Fruit fly (Drosophila melanogaster) whole organism, embryonic: Measurements from ENCODE around the gene SrpRbeta.

Experiments used
- Abd-B ChIP-seq: fragments of 200-800 bp; sonication (Bioruptor generic); optimal IDR thresholded peaks from 2 replicates; lab custom pipeline; 2018; ENCODE audit warnings: missing biosample characterization, mild to moderate bottlenecking, missing genetic modification characterization, moderate library complexity
- Aef1 ChIP-seq: fragments of 200-800 bp; sonication (Bioruptor generic); IDR thresholded peaks from 3 replicates; pipeline ENCODE4 v1.3.6; 2022; ENCODE audit warnings: missing biosample characterization, missing genetic modification characterization
- CG11247 ChIP-seq: fragments of 200-800 bp; sonication (Bioruptor generic); IDR thresholded peaks from 2 replicates; pipeline ENCODE4 v1.3.6; 2022; ENCODE audit warnings: missing biosample characterization, missing genetic modification characterization
- CG11504 ChIP-seq: fragments of 200-800 bp; sonication (Bioruptor generic); optimal IDR thresholded peaks from 3 replicates; lab custom pipeline; 2019; ENCODE audit warnings: missing biosample characterization, mild to moderate bottlenecking, missing genetic modification characterization, moderate library complexity
- CG12155 ChIP-seq: fragments of 200-800 bp; sonication (Bioruptor generic); optimal IDR thresholded peaks from 3 replicates; lab custom pipeline; 2016; ENCODE audit warnings: missing biosample characterization, missing genetic modification characterization
- CG14667 ChIP-seq: fragments of 200-800 bp; sonication (Bioruptor generic); IDR thresholded peaks from 2 replicates; pipeline ENCODE4 v1.3.6; 2022; ENCODE audit warnings: missing biosample characterization, missing genetic modification characterization
- CG15696 ChIP-seq: fragments of 200-800 bp; sonication (Bioruptor generic); optimal IDR thresholded peaks from 2 replicates; lab custom pipeline; 2019; ENCODE audit warnings: missing biosample characterization, mild to moderate bottlenecking, missing genetic modification characterization, moderate library complexity
- CG1603 ChIP-seq: fragments of 200-800 bp; sonication (Bioruptor generic); optimal IDR thresholded peaks from 2 replicates; lab custom pipeline; 2019; ENCODE audit warnings: missing biosample characterization, mild to moderate bottlenecking, missing genetic modification characterization, moderate library complexity
- CG17328 ChIP-seq: fragments of 200-800 bp; sonication (Bioruptor generic); IDR thresholded peaks from 2 replicates; pipeline ENCODE4 v1.3.6; 2022; ENCODE audit warnings: missing biosample characterization, missing genetic modification characterization
- CG17359 ChIP-seq: fragments of 200-800 bp; sonication (Bioruptor generic); optimal IDR thresholded peaks from 3 replicates; lab custom pipeline; 2018; ENCODE audit warnings: missing biosample characterization, mild to moderate bottlenecking, missing genetic modification characterization, moderate library complexity
- CG2678 ChIP-seq: fragments of 200-800 bp; sonication (Bioruptor generic); optimal IDR thresholded peaks from 3 replicates; lab custom pipeline; 2019; ENCODE audit warnings: missing biosample characterization, mild to moderate bottlenecking, missing genetic modification characterization, moderate library complexity
- CG2712 ChIP-seq: fragments of 200-800 bp; optimal IDR thresholded peaks from 3 replicates; lab custom pipeline; 2019; ENCODE audit warnings: missing biosample characterization, mild to moderate bottlenecking, missing genetic modification characterization, moderate library complexity
- CG32532 ChIP-seq: fragments of 200-800 bp; sonication (Bioruptor generic); IDR thresholded peaks from 2 replicates; pipeline ENCODE4 v1.3.6; 2022; ENCODE audit warnings: missing biosample characterization, missing genetic modification characterization
- CG33213 ChIP-seq: fragments of 200-800 bp; sonication (Bioruptor generic); optimal IDR thresholded peaks from 3 replicates; lab custom pipeline; 2016; ENCODE audit warnings: missing biosample characterization, missing genetic modification characterization
- CG42726 ChIP-seq: fragments of 200-800 bp; sonication (Bioruptor generic); IDR thresholded peaks from 2 replicates; pipeline ENCODE4 v1.3.6; 2022; ENCODE audit warnings: missing biosample characterization, missing genetic modification characterization; ENCODE audit not compliant: partially characterized antibody
- CG5245 ChIP-seq: fragments of 200-800 bp; sonication (Bioruptor generic); optimal IDR thresholded peaks from 3 replicates; lab custom pipeline; 2016; ENCODE audit warnings: missing biosample characterization, missing genetic modification characterization
- CG6791 ChIP-seq: fragments of 200-800 bp; sonication (Bioruptor generic); IDR thresholded peaks from 3 replicates; pipeline ENCODE4 v1.3.6; 2022; ENCODE audit warnings: missing biosample characterization, missing genetic modification characterization; ENCODE audit not compliant: partially characterized antibody
- CG7372 ChIP-seq: fragments of 200-800 bp; sonication (Bioruptor generic); IDR thresholded peaks from 2 replicates; pipeline ENCODE4 v1.3.6; 2022; ENCODE audit warnings: missing biosample characterization, missing genetic modification characterization
- CG7839 ChIP-seq: fragments of 200-800 bp; sonication (Bioruptor generic); optimal IDR thresholded peaks from 3 replicates; lab custom pipeline; 2018; ENCODE audit warnings: missing biosample characterization, mild to moderate bottlenecking, missing genetic modification characterization, moderate library complexity
- CG9817 ChIP-seq: fragments of 200-800 bp; sonication (Bioruptor generic); optimal IDR thresholded peaks from 2 replicates; lab custom pipeline; 2018; ENCODE audit warnings: missing biosample characterization, mild to moderate bottlenecking, missing genetic modification characterization, moderate library complexity
- CTCF ChIP-seq: fragments of 200-800 bp; sonication (Bioruptor generic); optimal IDR thresholded peaks from 2 replicates; lab custom pipeline; 2017; ENCODE audit warnings: missing biosample characterization, mild to moderate bottlenecking, missing genetic modification characterization, moderate library complexity
- Dbx ChIP-seq: fragments of 200-800 bp; sonication (Bioruptor generic); IDR thresholded peaks from 3 replicates; pipeline ENCODE4 v1.3.6; 2022; ENCODE audit warnings: missing biosample characterization, missing genetic modification characterization
- Dip2 ChIP-seq: fragments of 200-800 bp; sonication (Bioruptor generic); IDR thresholded peaks from 2 replicates; pipeline ENCODE4 v1.3.6; 2022; ENCODE audit warnings: missing biosample characterization, missing genetic modification characterization
- ERR ChIP-seq: fragments of 200-800 bp; sonication (Bioruptor generic); optimal IDR thresholded peaks from 2 replicates; lab custom pipeline; 2016; ENCODE audit warnings: missing biosample characterization, missing genetic modification characterization
- Gug ChIP-seq: fragments of 200-800 bp; sonication (Bioruptor generic); IDR thresholded peaks from 4 replicates; pipeline ENCODE4 v1.3.6; 2022; ENCODE audit warnings: missing biosample characterization, missing genetic modification characterization
- H15 ChIP-seq: fragments of 200-800 bp; sonication (Bioruptor generic); IDR thresholded peaks from 3 replicates; pipeline ENCODE4 v1.3.6; 2022; ENCODE audit warnings: missing biosample characterization, missing genetic modification characterization
- H2.0 ChIP-seq: fragments of 200-800 bp; sonication (Bioruptor generic); IDR thresholded peaks from 2 replicates; pipeline ENCODE4 v1.3.6; 2022; ENCODE audit warnings: missing biosample characterization, missing genetic modification characterization
- Hsf ChIP-seq: fragments of 200-800 bp; sonication (Bioruptor generic); optimal IDR thresholded peaks from 3 replicates; lab custom pipeline; 2016; ENCODE audit warnings: missing biosample characterization, missing genetic modification characterization
- Lhr ChIP-seq: fragments of 200-800 bp; sonication (Bioruptor generic); optimal IDR thresholded peaks from 3 replicates; lab custom pipeline; 2017; ENCODE audit warnings: mild to moderate bottlenecking, missing biosample characterization, missing genetic modification reagents, missing genetic modification characterization
- NFAT ChIP-seq: fragments of 200-800 bp; sonication (Bioruptor generic); IDR thresholded peaks from 2 replicates; pipeline ENCODE4 v1.3.6; 2022; ENCODE audit warnings: missing biosample characterization, missing genetic modification characterization
- Nf-YC ChIP-seq: fragments of 200-800 bp; optimal IDR thresholded peaks from 3 replicates; lab custom pipeline; 2019; ENCODE audit warnings: missing biosample characterization, mild to moderate bottlenecking, missing genetic modification characterization, moderate library complexity
- NfI ChIP-seq: fragments of 200-800 bp; sonication (Bioruptor generic); optimal IDR thresholded peaks from 3 replicates; lab custom pipeline; 2018; ENCODE audit warnings: missing biosample characterization, mild to moderate bottlenecking, missing genetic modification characterization, moderate library complexity
- Optix ChIP-seq: fragments of 200-800 bp; sonication (Bioruptor generic); IDR thresholded peaks from 3 replicates; pipeline ENCODE4 v1.3.6; 2022; ENCODE audit warnings: missing biosample characterization, missing genetic modification characterization
- Ptx1 ChIP-seq: fragments of 200-800 bp; sonication (Bioruptor generic); IDR thresholded peaks from 2 replicates; pipeline ENCODE4 v1.3.6; 2022; ENCODE audit warnings: missing biosample characterization, missing genetic modification characterization
- Sox102F ChIP-seq: fragments of 200-800 bp; sonication (Bioruptor generic); optimal IDR thresholded peaks from 2 replicates; lab custom pipeline; 2018; ENCODE audit warnings: missing biosample characterization, mild to moderate bottlenecking, missing genetic modification characterization, moderate library complexity
- amos ChIP-seq: fragments of 200-800 bp; sonication (Bioruptor generic); IDR thresholded peaks from 2 replicates; pipeline ENCODE4 v1.3.6; 2022; ENCODE audit warnings: missing biosample characterization, missing genetic modification characterization; ENCODE audit not compliant: partially characterized antibody
- ap ChIP-seq: fragments of 200-800 bp; sonication (Bioruptor generic); IDR thresholded peaks from 2 replicates; pipeline ENCODE4 v1.3.6; 2022; ENCODE audit warnings: missing biosample characterization, missing genetic modification characterization
- ase ChIP-seq: fragments of 200-800 bp; sonication (Bioruptor generic); IDR thresholded peaks from 3 replicates; pipeline ENCODE4 v1.3.6; 2022; ENCODE audit warnings: missing biosample characterization, missing genetic modification characterization
- dm ChIP-seq: fragments of 200-800 bp; sonication (Bioruptor generic); optimal IDR thresholded peaks from 3 replicates; lab custom pipeline; 2016; ENCODE audit warnings: missing biosample characterization, missing genetic modification characterization
- gcm2 ChIP-seq: fragments of 200-800 bp; sonication (Bioruptor generic); optimal IDR thresholded peaks from 2 replicates; lab custom pipeline; 2016; ENCODE audit warnings: missing biosample characterization, missing genetic modification characterization
- grau ChIP-seq: fragments of 200-800 bp; optimal IDR thresholded peaks from 3 replicates; lab custom pipeline; 2019; ENCODE audit warnings: missing biosample characterization, mild to moderate bottlenecking, missing genetic modification characterization, moderate library complexity
- hb ChIP-seq: fragments of 200-800 bp; sonication (Bioruptor generic); IDR thresholded peaks from 3 replicates; pipeline ENCODE4 v1.3.6; 2022; ENCODE audit warnings: missing biosample characterization, missing genetic modification characterization; ENCODE audit not compliant: partially characterized antibody
- jigr1 ChIP-seq: fragments of 200-800 bp; sonication (Bioruptor generic); IDR thresholded peaks from 3 replicates; pipeline ENCODE4 v1.3.6; 2022; ENCODE audit warnings: missing biosample characterization, missing genetic modification characterization
- sens ChIP-seq: fragments of 200-800 bp; sonication (Bioruptor generic); peaks from one replicate; lab custom pipeline; 2016; ENCODE audit warnings: missing biosample characterization, missing genetic modification characterization
- sisA ChIP-seq: fragments of 200-800 bp; sonication (Bioruptor generic); IDR thresholded peaks from 2 replicates; pipeline ENCODE4 v1.3.6; 2022; ENCODE audit warnings: missing biosample characterization, missing genetic modification characterization
- sob ChIP-seq: fragments of 200-800 bp; sonication (Bioruptor generic); IDR thresholded peaks from 2 replicates; pipeline ENCODE4 v1.3.6; 2022; ENCODE audit warnings: missing biosample characterization, missing genetic modification characterization
- stwl ChIP-seq: fragments of 200-800 bp; sonication (Bioruptor generic); optimal IDR thresholded peaks from 3 replicates; lab custom pipeline; 2018; ENCODE audit warnings: missing biosample characterization, mild to moderate bottlenecking, missing genetic modification characterization, moderate library complexity
- sug ChIP-seq: fragments of 200-800 bp; optimal IDR thresholded peaks from 2 replicates; lab custom pipeline; 2019; ENCODE audit warnings: missing biosample characterization, mild to moderate bottlenecking, missing genetic modification characterization, moderate library complexity
- tin ChIP-seq: fragments of 200-800 bp; sonication (Bioruptor generic); optimal IDR thresholded peaks from 3 replicates; lab custom pipeline; 2016; ENCODE audit warnings: missing biosample characterization, missing genetic modification characterization
- tio ChIP-seq: fragments of 200-800 bp; sonication (Bioruptor generic); optimal IDR thresholded peaks from 2 replicates; lab custom pipeline; 2017; ENCODE audit warnings: missing biosample characterization, missing genetic modification characterization, inconsistent platforms
- tx ChIP-seq: fragments of 200-800 bp; sonication (Bioruptor generic); optimal IDR thresholded peaks from 2 replicates; lab custom pipeline; 2016; ENCODE audit warnings: missing biosample characterization, missing genetic modification characterization

Gene SrpRbeta

DNA sequence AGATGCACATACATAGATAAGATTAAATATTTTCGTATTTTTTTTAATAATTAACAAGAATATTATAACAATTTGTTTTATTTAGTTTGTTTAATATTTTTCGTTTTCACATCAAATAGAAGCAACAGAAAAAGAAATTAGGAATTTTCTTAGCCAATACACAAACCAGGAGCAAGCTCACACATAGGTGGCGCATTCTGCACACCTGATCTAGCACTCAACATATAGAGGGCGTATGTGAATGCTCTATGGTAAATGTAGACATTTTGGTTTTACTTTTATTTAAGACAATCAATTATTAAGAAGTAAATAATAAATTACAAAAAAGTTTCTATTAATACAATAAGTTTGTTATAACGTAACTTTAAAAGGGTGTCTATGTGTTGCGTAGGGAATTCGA is 28.8 kb upstream of the SrpRbeta start (continued):
- peak; percentile 49; the same call in 1 of the 2 replicates for TF ChIP-seq CG7372 (GFP tag; lab: Robert Waterston, UW)
- TF ChIP-seq CG7839 (tag; lab: Kevin White, UChicago) = peak; percentile 60
- peak; percentile 37 for TF ChIP-seq sens (GFP tag; lab: Kevin White, UChicago)
- TF ChIP-seq sisA = peak; percentile 57
- peak; percentile 47; the same call in 2 of the 3 replicates for TF ChIP-seq Aef1 (GFP tag; lab: Robert Waterston, UW)
- TF ChIP-seq CG32532 (GFP tag; lab: Robert Waterston, UW) = peak; percentile 79
- TF ChIP-seq ap (GFP tag; lab: Robert Waterston, UW) = 0 out of 2 replicates have a peak, but pooled peaks have one; percentile 14
- peak; percentile 32 for TF ChIP-seq NfI
- peak; percentile 86 for TF ChIP-seq NFAT (GFP tag; lab: Robert Waterston, UW)
- peak; percentile 75 for TF ChIP-seq CG42726 (GFP tag; lab: Robert Waterston, UW)
- TF ChIP-seq Hsf (GFP tag; lab: Kevin White, UChicago) = peak; percentile 51
- TF ChIP-seq Optix (GFP tag; lab: Robert Waterston, UW) = peak; percentile 47; the same call in 1 of the 3 replicates
- 0 out of 2 replicates have a peak, but pooled peaks have one; percentile 15 for TF ChIP-seq CG14667
- peak; percentile 51; the same call in 1 of the 2 replicates for TF ChIP-seq sob
- peak; percentile 65; the same call in 1 of the 3 replicates for TF ChIP-seq jigr1 (GFP tag; lab: Robert Waterston, UW)
- no peak for TF ChIP-seq gcm2 (GFP tag; lab: Kevin White, UChicago)
- no peak for TF ChIP-seq CG2678 (tag; lab: Kevin White, UChicago)
- TF ChIP-seq tx = no peak
- TF ChIP-seq dm (GFP tag; lab: Kevin White, UChicago) = no peak
- TF ChIP-seq amos (GFP tag; lab: Robert Waterston, UW) = peak; percentile 34
- peak; percentile 10 for TF ChIP-seq tin
- TF ChIP-seq grau (tag; lab: Kevin White, UChicago) = peak; percentile 27
- TF ChIP-seq CG17359 (tag; lab: Kevin White, UChicago) = peak; percentile 22
- no peak for TF ChIP-seq tio (GFP tag; lab: Kevin White, UChicago)
- TF ChIP-seq CTCF (GFP tag; lab: Kevin White, UChicago) = peak; percentile 98
- peak; percentile 32 for TF ChIP-seq CG2712 (tag; lab: Kevin White, UChicago)
- peak; percentile 7 for TF ChIP-seq Abd-B (GFP tag; lab: Kevin White, UChicago)
- TF ChIP-seq CG1603 = peak; percentile 38
- TF ChIP-seq CG11504 (tag; lab: Kevin White, UChicago) = peak; percentile 40
- TF ChIP-seq ase = peak; percentile 69; the same call in 2 of the 3 replicates
- TF ChIP-seq CG11247 (GFP tag; lab: Robert Waterston, UW) = peak; percentile 64
- TF ChIP-seq CG15696 (tag; lab: Kevin White, UChicago) = peak; percentile 49
- TF ChIP-seq Dbx (GFP tag; lab: Robert Waterston, UW) = peak; percentile 58; the same call in 2 of the 3 replicates
- peak; percentile 25 for TF ChIP-seq CG33213 (GFP tag; lab: Kevin White, UChicago)
- peak; percentile 42 for TF ChIP-seq CG5245 (GFP tag; lab: Kevin White, UChicago)
- peak; percentile 43; the same call in 1 of the 3 replicates for TF ChIP-seq H15 (GFP tag; lab: Robert Waterston, UW)
- TF ChIP-seq ERR (GFP tag; lab: Kevin White, UChicago) = no peak
- peak; percentile 51 for TF ChIP-seq CG9817 (tag; lab: Kevin White, UChicago)
- TF ChIP-seq CG17328 = no peak
- 0 out of 4 replicates have a peak, but pooled peaks have one; percentile 55 for TF ChIP-seq Gug (GFP tag; lab: Robert Waterston, UW)
- peak; percentile 31 for TF ChIP-seq Lhr (GFP tag; lab: Kevin White, UChicago)
- 0 out of 3 replicates have a peak, but pooled peaks have one; percentile 47 for TF ChIP-seq CG6791 (GFP tag; lab: Robert Waterston, UW)
- TF ChIP-seq stwl (tag; lab: Kevin White, UChicago) = peak; percentile 65
- no peak for TF ChIP-seq hb (GFP tag; lab: Robert Waterston, UW)
- TF ChIP-seq Dip2 (GFP tag; lab: Robert Waterston, UW) = peak; percentile 100
- peak; percentile 19 for TF ChIP-seq CG12155 (GFP tag; lab: Kevin White, UChicago)
- TF ChIP-seq Nf-YC = no peak
- peak; percentile 25 for TF ChIP-seq sug (tag; lab: Kevin White, UChicago)
- peak; percentile 28 for TF ChIP-seq Sox102F (GFP tag; lab: Kevin White, UChicago)
- peak; percentile 26; the same call in 1 of the 2 replicates for TF ChIP-seq H2.0 (GFP tag; lab: Robert Waterston, UW)
- peak; percentile 71 for TF ChIP-seq Ptx1 (GFP tag; lab: Robert Waterston, UW)
